Worm (Caenorhabditis elegans): ENCODE results near the gene T14B4.1.

The T14B4.1 gene

DNA sequence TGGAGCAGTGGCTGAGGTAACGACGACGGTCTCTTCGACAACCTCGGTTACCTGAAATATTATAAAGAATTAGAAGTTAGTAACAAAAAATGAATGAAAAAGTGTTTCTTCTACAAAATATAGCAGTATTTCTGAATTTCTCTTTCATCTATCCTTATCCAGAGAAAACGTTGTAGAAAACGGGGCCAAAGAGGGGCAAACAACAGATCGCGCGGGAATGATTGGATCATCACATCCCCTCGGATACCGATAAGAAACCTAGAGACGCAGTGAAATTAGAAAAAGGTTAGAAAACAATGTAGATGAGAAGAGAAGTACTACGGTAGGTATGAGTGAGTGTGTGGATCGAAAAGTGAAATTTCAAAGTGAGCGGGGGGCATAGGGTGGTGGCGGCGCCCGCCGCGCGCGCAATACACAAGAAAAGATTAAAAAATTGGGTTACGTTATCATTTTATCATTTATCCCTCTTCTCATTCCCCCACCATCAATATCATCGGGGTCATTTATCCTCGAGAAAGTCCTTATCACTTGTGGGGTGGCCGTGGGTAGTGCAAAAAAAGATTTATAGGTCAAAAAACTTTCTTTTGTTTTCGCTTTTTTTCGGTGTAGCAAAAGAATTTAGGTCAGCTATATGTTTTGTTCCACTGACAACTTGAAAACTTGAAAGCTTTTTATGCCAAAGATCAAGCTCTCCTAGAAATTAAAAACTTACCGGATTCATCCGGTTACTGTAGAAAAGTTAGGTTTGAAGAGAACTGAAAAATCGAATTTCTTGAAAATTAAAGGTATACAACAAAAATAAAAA lies 24.3 kb upstream of the T14B4.1 start, which contains the start of the genes dpy-10 and T14B4.19 (continued):
- TF ChIP-seq ceh-32 (tag; optimal IDR thresholded peaks at IDR 0.05; ENCODE audit: poor library complexity) (no peak), hif-1 (tag; optimal IDR thresholded peaks at IDR 0.05) (no peak)

DNA sequence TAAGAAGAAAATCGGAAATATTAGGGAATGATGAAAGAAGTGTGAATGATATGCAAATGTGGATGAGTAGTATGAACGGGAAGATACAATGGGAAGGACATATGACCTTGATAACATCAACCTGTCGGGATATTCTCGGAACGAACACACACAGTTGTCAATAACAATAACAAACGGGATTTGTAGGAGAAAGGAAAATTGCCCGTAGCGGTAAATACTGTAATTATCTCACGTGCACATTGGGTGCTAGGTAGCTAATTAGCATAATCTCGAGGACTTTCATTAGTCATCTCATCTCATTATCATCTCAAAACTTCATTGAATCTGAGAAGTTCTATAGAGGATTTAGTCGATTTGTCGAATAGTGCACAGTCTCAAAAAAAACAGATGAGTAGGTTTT lies 23.7 kb upstream of the T14B4.1 start:
- TF ChIP-seq aha-1 (tag) (peak; percentile 45), saeg-2 (GFP tag; IDR thresholded peaks at IDR 0.05) (no peak)

DNA sequence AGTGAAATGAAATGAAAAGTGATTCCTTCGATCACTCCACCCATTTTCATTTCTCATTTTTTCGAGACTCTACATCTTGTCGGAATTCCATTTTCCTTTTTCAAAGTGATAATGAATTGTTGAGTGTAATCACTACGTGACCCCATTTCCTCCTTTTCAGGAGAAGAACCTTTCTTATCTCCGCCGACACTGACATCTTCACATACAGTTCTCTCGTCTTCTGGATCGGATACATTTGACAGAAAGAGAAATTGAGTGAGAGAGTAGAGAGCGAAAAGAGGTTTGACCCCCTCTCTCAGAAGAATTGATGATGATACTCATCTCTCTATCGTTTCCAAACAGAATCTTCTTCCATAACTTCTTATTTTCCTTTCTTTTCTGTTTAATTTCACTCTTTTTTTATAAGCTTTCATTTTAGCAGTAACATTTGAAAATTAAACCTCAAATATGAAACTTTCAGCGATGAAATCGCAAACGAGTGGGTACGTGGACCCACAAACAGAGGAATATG lies 22.8 kb upstream of the T14B4.1 start, which contains the start of gene dpy-2:
Gene dpy-2 (plus strand): TSS at position 461 of the 511 bp plus-strand sequence.
- peak in 1 of 2 experiments; percentile 61 for TF ChIP-seq unc-62 (GFP tag; optimal IDR thresholded peaks at IDR 0.05 in 1 of 2)
- TF ChIP-seq unc-62 (tag; optimal IDR thresholded peaks at IDR 0.05): no peak
- TF ChIP-seq nhr-28 (tag; optimal IDR thresholded peaks at IDR 0.05): peak; percentile 13
- peak; percentile 42 for TF ChIP-seq aha-1 (tag)
- TF ChIP-seq T26A8.4 (GFP tag; IDR thresholded peaks at IDR 0.05): no peak

DNA sequence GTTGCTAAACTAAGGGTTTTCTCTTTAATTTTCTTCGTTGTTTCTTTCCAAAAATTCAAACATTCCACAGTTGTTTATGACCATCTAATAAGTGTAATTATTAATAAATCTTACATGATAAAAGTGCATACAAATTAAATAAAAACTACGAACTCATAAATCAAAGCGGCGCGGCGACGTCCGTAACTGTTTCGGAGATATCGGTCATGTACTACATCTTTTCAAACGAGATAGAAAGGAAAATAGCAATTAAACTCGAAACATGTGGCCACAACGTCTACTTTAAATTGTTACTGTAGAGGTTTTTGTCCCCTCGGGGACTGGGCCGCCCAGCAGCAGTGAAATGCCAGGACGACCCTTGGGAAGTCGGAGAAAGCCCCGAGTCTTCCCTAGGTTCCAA lies 20.9 kb upstream of the T14B4.1 start:
- no peak for TF ChIP-seq mep-1 (tag; optimal IDR thresholded peaks at IDR 0.05)
- no peak for TF ChIP-seq lim-7 (GFP tag; IDR thresholded peaks at IDR 0.05)
- TF ChIP-seq unc-39 (tag; optimal IDR thresholded peaks at IDR 0.05): no peak
- no peak for TF ChIP-seq zfp-2 (tag; optimal IDR thresholded peaks at IDR 0.05)
- no peak for TF ChIP-seq snpc-4 (tag; optimal IDR thresholded peaks at IDR 0.05)
- TF ChIP-seq Y105C5A.15 (GFP tag; IDR thresholded peaks at IDR 0.05): no peak
- no peak for TF ChIP-seq T20F7.1 (GFP tag; optimal IDR thresholded peaks at IDR 0.05)
- no peak for TF ChIP-seq ZK337.2 (GFP tag; IDR thresholded peaks at IDR 0.05)
- no peak for TF ChIP-seq mxl-2 (GFP tag; conservative IDR thresholded peaks at IDR 0.05)
- no peak for TF ChIP-seq nhr-25 (tag; optimal IDR thresholded peaks at IDR 0.05; ENCODE audit: borderline replicate concordance, insufficient read depth)
- no peak for TF ChIP-seq daf-12 (tag; optimal IDR thresholded peaks at IDR 0.05)
- no peak for TF ChIP-seq mdl-1 (tag; optimal IDR thresholded peaks at IDR 0.05)
- TF ChIP-seq snpc-1.2 (GFP tag; IDR thresholded peaks at IDR 0.05): no peak
- no peak for TF ChIP-seq egl-27 (tag; optimal IDR thresholded peaks at IDR 0.05)
- TF ChIP-seq mes-2 (tag; optimal IDR thresholded peaks at IDR 0.05; ENCODE audit: poor library complexity, severe bottlenecking): no peak
- no peak for TF ChIP-seq lin-38 (GFP tag; IDR thresholded peaks at IDR 0.05)
- TF ChIP-seq nhr-6 (tag; optimal IDR thresholded peaks at IDR 0.05): no peak
- TF ChIP-seq hlh-11 (tag; optimal IDR thresholded peaks at IDR 0.05): no peak
- TF ChIP-seq daf-19 (GFP tag; conservative IDR thresholded peaks at IDR 0.05): no peak
- no peak for TF ChIP-seq dpl-1 (GFP tag; optimal IDR thresholded peaks at IDR 0.05)

DNA sequence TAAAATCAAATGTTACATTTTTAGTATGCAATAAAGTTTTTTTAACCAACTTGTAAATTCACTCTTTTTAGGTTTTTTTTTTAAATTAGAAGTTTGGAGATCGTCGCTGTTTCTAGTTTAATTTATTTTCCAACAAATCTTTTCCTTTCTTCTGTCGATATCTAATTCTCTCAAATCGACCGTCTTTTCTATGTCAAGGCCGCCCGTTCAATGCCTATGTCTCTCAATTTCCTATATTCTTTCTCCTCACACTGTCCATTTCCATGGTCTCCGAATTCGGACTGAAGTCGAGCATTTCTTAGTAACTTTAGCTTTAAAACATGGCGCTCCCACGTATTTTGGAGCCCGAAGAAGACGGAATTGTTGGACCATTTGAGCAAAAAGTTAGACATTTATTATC lies 20.1 kb upstream of the T14B4.1 start, which contains the start of the genes T14B4.5 and T14B4.20:
Gene T14B4.5 (plus strand): TSS at position 226 of the 400 bp plus-strand sequence.
Gene T14B4.20 (plus strand): TSS at position 264 of the 400 bp plus-strand sequence.
- TF ChIP-seq arid-1 (GFP tag; conservative IDR thresholded peaks at IDR 0.05): no peak
- no peak for TF ChIP-seq aly-2 (tag; optimal IDR thresholded peaks at IDR 0.05)
- TF ChIP-seq ZK337.2 (GFP tag; IDR thresholded peaks at IDR 0.05): no peak
- TF ChIP-seq daf-16 (GFP tag; optimal IDR thresholded peaks at IDR 0.05): no peak
- no peak for TF ChIP-seq daf-16 (tag; optimal IDR thresholded peaks at IDR 0.05)
- no peak for TF ChIP-seq nhr-10 (tag; optimal IDR thresholded peaks at IDR 0.05)
- TF ChIP-seq nhr-111 (GFP tag; optimal IDR thresholded peaks at IDR 0.05): no peak
- no peak for TF ChIP-seq Y105C5A.15 (GFP tag; IDR thresholded peaks at IDR 0.05)
- TF ChIP-seq nhr-41 (GFP tag; IDR thresholded peaks at IDR 0.05): no peak
- TF ChIP-seq cey-2 (tag; optimal IDR thresholded peaks at IDR 0.05; ENCODE audit: borderline replicate concordance, insufficient read depth): no peak
- TF ChIP-seq mdt-29 (GFP tag; IDR thresholded peaks at IDR 0.05): no peak

All from whole organism, L4 larva.